Fruit fly (Drosophila melanogaster): ENCODE data around the gene Grip71.
A peak's percentile ranks its signal among the peaks of the same experiment; 100 is the strongest.

Grip71 gene

dm6 chr2L:18681903-18682302 is 26.7 kb upstream of the Grip71 start, which contains the start of gene tos (continued):
- TF ChIP-seq CG7963 (GFP tag; IDR thresholded peaks at IDR 0.05; ENCODE audit: partially characterized antibody) (no peak), E2f1 (GFP tag; IDR thresholded peaks at IDR 0.05) (peak; percentile 23; the same call in 1 of the 2 replicates), Dp (GFP tag; optimal IDR thresholded peaks at IDR 0.05) (peak; percentile 91), Fer1 (GFP tag; optimal IDR thresholded peaks at IDR 0.05) (peak; percentile 24), salm (tag; optimal IDR thresholded peaks at IDR 0.05) (no peak), Sin3A (optimal IDR thresholded peaks at IDR 0.05) (peak; percentile 7), unc-4 (GFP tag; IDR thresholded peaks at IDR 0.05; ENCODE audit: partially characterized antibody) (no peak), trem (tag; optimal IDR thresholded peaks at IDR 0.05) (peak; percentile 47), YL-1 (GFP tag; optimal IDR thresholded peaks at IDR 0.05) (peak; percentile 49), Myb (GFP tag; optimal IDR thresholded peaks at IDR 0.05) (peak; percentile 83), CG12659 (GFP tag; optimal IDR thresholded peaks at IDR 0.05) (peak; percentile 43), Abd-B (GFP tag; optimal IDR thresholded peaks at IDR 0.05) (no peak), Med (GFP tag) (peak; percentile 55), Bdp1 (GFP tag; optimal IDR thresholded peaks at IDR 0.05) (peak; percentile 2), CG4617 (GFP tag; optimal IDR thresholded peaks at IDR 0.05; ENCODE audit: borderline replicate concordance) (peak; percentile 53), h (optimal IDR thresholded peaks at IDR 0.05) (no peak), Fer2 (tag; optimal IDR thresholded peaks at IDR 0.05) (no peak)

DNA sequence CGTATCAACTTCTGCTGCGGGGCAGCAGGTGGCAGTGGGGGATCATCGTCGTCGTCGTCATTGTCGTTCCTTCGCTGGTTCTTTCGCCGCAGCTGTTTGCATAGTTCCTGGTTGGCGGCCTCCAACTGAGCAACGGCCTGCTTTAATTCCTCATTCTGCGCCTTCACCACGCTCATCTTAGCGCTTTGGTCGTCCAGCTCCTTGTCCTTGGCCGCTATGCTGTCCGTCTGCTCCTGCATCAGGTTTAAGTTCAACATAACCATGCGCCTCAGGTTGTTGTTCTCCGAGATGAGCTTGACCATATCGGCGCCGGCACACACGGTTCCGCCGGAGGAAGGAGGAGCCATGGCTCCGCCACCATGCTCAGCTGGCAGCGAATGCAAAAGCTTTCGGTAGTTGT is 20.8 kb upstream of the Grip71 start:
- TF ChIP-seq Opbp (GFP tag; IDR thresholded peaks at IDR 0.05; ENCODE audit: partially characterized antibody) (0 out of 3 replicates have a peak, but pooled peaks have one; percentile 11), Med (GFP tag) (peak; percentile 20), MTF-1 (GFP tag; optimal IDR thresholded peaks at IDR 0.05; ENCODE audit: borderline replicate concordance) (no peak), prd (optimal IDR thresholded peaks at IDR 0.05) (no peak), prd (GFP tag; IDR thresholded peaks at IDR 0.05) (0 out of 3 replicates have a peak, but pooled peaks have one; percentile 5)

- TF ChIP-seq CG43689 (GFP tag; IDR thresholded peaks at IDR 0.05) (no peak), tll (GFP tag; optimal IDR thresholded peaks at IDR 0.05) (peak in 1 of 2 experiments; percentile 31), Lpt (GFP tag; optimal IDR thresholded peaks at IDR 0.05) (no peak), CG14441 (GFP tag; IDR thresholded peaks at IDR 0.05) (no peak), Spps (tag; optimal IDR thresholded peaks at IDR 0.05) (no peak), Chrac-16 (GFP tag; optimal IDR thresholded peaks at IDR 0.05) (no peak), CG3995 (GFP tag; optimal IDR thresholded peaks at IDR 0.05) (peak; percentile 78), HmgZ (tag; optimal IDR thresholded peaks at IDR 0.05) (peak; percentile 27), pzg (GFP tag; optimal IDR thresholded peaks at IDR 0.05) (peak; percentile 81), CG4282 (GFP tag; optimal IDR thresholded peaks at IDR 0.05) (no peak), Optix (GFP tag; IDR thresholded peaks at IDR 0.05) (no peak), CG7786 (GFP tag; optimal IDR thresholded peaks at IDR 0.05) (peak; percentile 58), Dp (GFP tag; optimal IDR thresholded peaks at IDR 0.05) (peak; percentile 32), crp (GFP tag; optimal IDR thresholded peaks at IDR 0.05) (peak in 1 of 2 experiments; percentile 28), CG11093 (GFP tag; IDR thresholded peaks at IDR 0.05) (no peak), D (optimal IDR thresholded peaks at IDR 0.05) (peak; percentile 25), D (GFP tag; optimal IDR thresholded peaks at IDR 0.05) (no peak), fd3F (GFP tag; optimal IDR thresholded peaks at IDR 0.05) (no peak), CG16779 (GFP tag; IDR thresholded peaks at IDR 0.05) (no peak), dati (GFP tag; IDR thresholded peaks at IDR 0.05) (no peak), CG32772 (GFP tag; IDR thresholded peaks at IDR 0.05) (peak; percentile 9; the same call in 1 of the 2 replicates), da (GFP tag; optimal IDR thresholded peaks at IDR 0.05) (no peak), Opbp (GFP tag; IDR thresholded peaks at IDR 0.05; ENCODE audit: partially characterized antibody) (peak; percentile 96), eve (GFP tag; optimal IDR thresholded peaks at IDR 0.05) (no peak), nom (GFP tag; optimal IDR thresholded peaks at IDR 0.05) (no peak), yki (optimal IDR thresholded peaks at IDR 0.05) (no peak), NfI (GFP tag; optimal IDR thresholded peaks at IDR 0.05) (peak; percentile 40), CG6683 (GFP tag; optimal IDR thresholded peaks at IDR 0.05) (no peak), CG16813 (GFP tag; IDR thresholded peaks at IDR 0.05; ENCODE audit: partially characterized antibody) (peak; percentile 97)
Measured at dm6 chr2L:18688646-18689296, 19.9 kb upstream of the Grip71 start, which contains the start of gene msl-1. TSS of gene msl-1 (minus strand) at chr2L:18688800.
